Worm (Caenorhabditis elegans) whole organism, late embryonic: ENCODE data around the gene F42G8.8.

Experiments used
- C38D4.7 ChIP-seq: fragments of 200-800 bp; sonication (Bioruptor generic); optimal IDR thresholded peaks from 2 replicates; lab custom pipeline; 2018; ENCODE audit warnings: mild to moderate bottlenecking, missing genetic modification characterization, moderate library complexity, missing compliant biosample characterization
- F13H6.1 ChIP-seq: sonication (generic microtip); optimal IDR thresholded peaks from 2 replicates; lab custom pipeline; 2016; ENCODE audit warnings: missing genetic modification characterization, missing compliant biosample characterization
- ama-1 ChIP-seq: fragments of 150-350 bp; optimal IDR thresholded peaks from 2 replicates; lab custom pipeline; 2014
- ceh-2 ChIP-seq: sonication (generic microtip); optimal IDR thresholded peaks from 2 replicates; lab custom pipeline; 2016; ENCODE audit warnings: missing genotype, missing genetic modification characterization, missing compliant biosample characterization
- ceh-22 ChIP-seq: sonication (generic microtip); optimal IDR thresholded peaks from 2 replicates; lab custom pipeline; 2017; ENCODE audit warnings: missing biosample characterization, missing genetic modification characterization
- ceh-30 ChIP-seq: fragments of 150-350 bp; optimal IDR thresholded peaks from 2 replicates; lab custom pipeline; 2014; ENCODE audit warnings: missing biosample characterization, missing genetic modification characterization
- ceh-34 ChIP-seq: sonication (generic microtip); optimal IDR thresholded peaks from 2 replicates; lab custom pipeline; 2016; ENCODE audit warnings: mild to moderate bottlenecking, missing genetic modification characterization, missing compliant biosample characterization
- ceh-45 ChIP-seq: fragments of 200-800 bp; sonication (Bioruptor generic); IDR thresholded peaks from 2 replicates; pipeline ENCODE4 v1.3.6; 2022; ENCODE audit warnings: missing genetic modification reagents, missing genetic modification characterization, missing compliant biosample characterization
- ceh-48 ChIP-seq: sonication (generic microtip); optimal IDR thresholded peaks from 2 replicates; lab custom pipeline; 2016; ENCODE audit warnings: missing genetic modification characterization, inconsistent platforms, missing compliant biosample characterization
- ceh-6 ChIP-seq: fragments of 200-800 bp; sonication (Bioruptor generic); optimal IDR thresholded peaks from 2 replicates; lab custom pipeline; 2018; ENCODE audit warnings: mild to moderate bottlenecking, missing genetic modification characterization, missing compliant biosample characterization
- dmd-4 ChIP-seq: sonication (generic microtip); optimal IDR thresholded peaks from 2 replicates; lab custom pipeline; 2016; ENCODE audit warnings: borderline replicate concordance, missing genetic modification characterization, missing compliant biosample characterization
- elt-2 ChIP-seq: sonication (generic microtip); optimal IDR thresholded peaks from 2 replicates; lab custom pipeline; 2016; ENCODE audit warnings: missing genetic modification reagents, missing genetic modification characterization, missing compliant biosample characterization
- elt-4 ChIP-seq: sonication (generic microtip); optimal IDR thresholded peaks from 2 replicates; lab custom pipeline; 2016; ENCODE audit warnings: missing genetic modification characterization, missing compliant biosample characterization
- hlh-13 ChIP-seq: fragments of 200-800 bp; sonication (Bioruptor generic); optimal IDR thresholded peaks from 2 replicates; lab custom pipeline; 2018; ENCODE audit warnings: mild to moderate bottlenecking, missing genetic modification characterization, missing compliant biosample characterization
- hlh-30 ChIP-seq: sonication (generic microtip); optimal IDR thresholded peaks from 2 replicates; lab custom pipeline; 2017; ENCODE audit warnings: antibody characterized with exemption, missing genetic modification characterization, missing compliant biosample characterization; ENCODE audit not compliant: insufficient read depth
- hlh-6 ChIP-seq: sonication (generic microtip); optimal IDR thresholded peaks from 2 replicates; lab custom pipeline; 2016; ENCODE audit warnings: missing genotype, missing genetic modification characterization, missing compliant biosample characterization
- lim-6 ChIP-seq: sonication (generic microtip); optimal IDR thresholded peaks from 2 replicates; lab custom pipeline; 2016; ENCODE audit warnings: missing genetic modification characterization, missing compliant biosample characterization
- mec-3 ChIP-seq: sonication (generic microtip); optimal IDR thresholded peaks from 2 replicates; lab custom pipeline; 2016; ENCODE audit warnings: borderline replicate concordance, missing genetic modification characterization, missing compliant biosample characterization
- nfya-1 ChIP-seq: sonication (generic microtip); optimal IDR thresholded peaks from 2 replicates; lab custom pipeline; 2017; ENCODE audit warnings: missing genetic modification characterization, mild to moderate bottlenecking, missing compliant biosample characterization, antibody characterized with exemption, moderate library complexity
- nhr-11 ChIP-seq: fragments of 150-350 bp; optimal IDR thresholded peaks from 2 replicates; lab custom pipeline; 2014; ENCODE audit warnings: missing biosample characterization, missing genetic modification characterization
- nhr-232 ChIP-seq: sonication (generic microtip); optimal IDR thresholded peaks from 2 replicates; lab custom pipeline; 2016; ENCODE audit warnings: missing genetic modification characterization, missing compliant biosample characterization
- pag-3 ChIP-seq: sonication (generic microtip); optimal IDR thresholded peaks from 2 replicates; lab custom pipeline; 2016; ENCODE audit warnings: missing compliant biosample characterization, missing genetic modification characterization, borderline replicate concordance
- pax-1 ChIP-seq: fragments of 150-350 bp; optimal IDR thresholded peaks from 2 replicates; lab custom pipeline; 2014; ENCODE audit warnings: missing biosample characterization, missing genetic modification characterization
- pros-1 ChIP-seq: fragments of 150-350 bp; optimal IDR thresholded peaks from 2 replicates; lab custom pipeline; 2014; ENCODE audit warnings: missing biosample characterization, missing genetic modification reagents, missing genetic modification characterization
- ref-2 ChIP-seq: sonication (generic microtip); optimal IDR thresholded peaks from 2 replicates; lab custom pipeline; 2016; ENCODE audit warnings: missing genetic modification characterization, missing compliant biosample characterization
- tbx-2 ChIP-seq: sonication (generic microtip); optimal IDR thresholded peaks from 2 replicates; lab custom pipeline; 2016; ENCODE audit warnings: missing genetic modification characterization, missing compliant biosample characterization
- tbx-7 ChIP-seq: sonication (generic microtip); optimal IDR thresholded peaks from 2 replicates; lab custom pipeline; 2016; ENCODE audit warnings: missing genotype, missing genetic modification characterization, missing compliant biosample characterization
- unc-3 ChIP-seq, 2 experiments: fragments of 200-800 bp in 1 of 2; sonication (Bioruptor generic) in 1 of 2; sonication (generic microtip) in 1 of 2; conservative IDR thresholded peaks in 1 of 2; optimal IDR thresholded peaks in 1 of 2; 2 replicates each; pipeline versions ENCODE4 v1.3.6 to Lab custom; 2016 to 2022; ENCODE audit warnings: missing compliant biosample characterization in 2 of 2, missing genetic modification characterization in 2 of 2, missing genetic modification reagents in 1 of 2
- unc-42 ChIP-seq: sonication (generic microtip); optimal IDR thresholded peaks from 2 replicates; lab custom pipeline; 2016; ENCODE audit warnings: missing genotype, missing genetic modification characterization, missing compliant biosample characterization
- unc-86 ChIP-seq: sonication (generic microtip); optimal IDR thresholded peaks from 2 replicates; lab custom pipeline; 2016; ENCODE audit warnings: missing genetic modification characterization, missing compliant biosample characterization
- ztf-16 ChIP-seq: sonication (generic microtip); optimal IDR thresholded peaks from 2 replicates; lab custom pipeline; 2017; ENCODE audit warnings: missing genetic modification characterization, missing compliant biosample characterization

F42G8.8 gene

DNA sequence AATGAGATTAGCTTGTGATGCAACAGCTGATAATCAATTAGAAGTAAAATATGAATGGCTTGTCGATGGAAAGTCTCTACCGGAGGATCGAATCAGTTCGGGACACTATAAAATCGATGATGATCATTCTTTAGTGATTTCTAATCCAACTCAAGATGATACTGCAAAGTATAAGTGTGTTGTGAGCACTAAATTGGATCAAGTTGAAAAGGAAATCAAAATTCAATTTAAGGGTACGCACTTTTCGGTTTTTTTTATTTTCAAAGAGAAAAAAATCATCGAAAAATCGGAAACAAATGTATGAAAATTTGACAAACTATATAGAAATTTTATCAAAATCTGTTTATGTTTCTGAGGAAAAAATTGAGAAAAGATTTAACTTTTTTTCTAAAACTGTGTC, 42.4 kb upstream of the F42G8.8 start:
- TF ChIP-seq pros-1 (tag; lab: Kevin White, UChicago) (no peak), unc-86 (tag; lab: Kevin White, UChicago) (no peak), unc-42 (tag; lab: Kevin White, UChicago) (no peak)

DNA sequence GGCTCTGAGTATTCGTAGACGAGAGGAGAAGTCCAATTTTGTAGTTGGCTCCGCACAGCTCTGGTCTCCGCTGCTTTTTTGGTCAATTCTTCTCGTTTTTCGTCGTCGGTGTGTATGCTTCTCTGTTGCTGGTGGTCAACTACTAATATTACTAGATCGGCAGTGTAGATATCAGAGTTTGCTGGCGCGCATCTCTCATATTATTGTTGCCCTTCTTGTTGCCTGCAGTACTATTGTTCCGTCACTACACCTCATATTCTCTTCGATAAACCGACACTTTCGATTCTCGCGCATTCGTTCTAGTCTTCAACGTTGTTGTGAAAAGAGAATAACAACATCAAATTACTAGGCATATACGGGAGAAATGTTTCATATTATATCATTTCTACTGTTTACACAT, 38.7 kb upstream of the F42G8.8 start:
- TF ChIP-seq elt-4 (tag; lab: Kevin White, UChicago) = peak; percentile 13
- TF ChIP-seq C38D4.7 = no peak

DNA sequence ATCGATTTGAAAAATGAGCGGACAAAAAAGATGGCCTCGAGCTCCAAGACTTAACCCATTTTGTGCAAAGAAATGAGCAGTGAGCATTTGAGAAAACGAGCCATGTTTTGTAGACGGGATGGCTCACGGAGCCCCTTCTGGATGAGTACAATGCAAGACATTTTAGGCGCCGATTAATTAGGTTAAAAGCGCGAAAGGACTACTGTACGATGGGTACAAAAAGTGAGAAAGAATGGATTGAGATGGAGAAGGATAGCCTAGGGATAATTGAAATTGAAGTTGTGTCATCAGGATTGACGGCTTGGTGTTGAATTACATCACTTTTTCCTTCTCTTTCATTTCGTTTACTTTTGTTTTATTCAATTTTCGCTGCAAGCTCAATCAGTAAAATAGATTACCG, 38.1 kb upstream of the F42G8.8 start:
- TF ChIP-seq ceh-22 (tag; lab: Kevin White, UChicago) (no peak), unc-42 (tag; lab: Kevin White, UChicago) (peak; percentile 62), pros-1 (tag; lab: Kevin White, UChicago) (no peak), ceh-6 (GFP tag; lab: Kevin White, UChicago) (no peak), F13H6.1 (no peak), ceh-48 (tag; lab: Kevin White, UChicago) (no peak), elt-2 (tag; lab: Kevin White, UChicago) (no peak)

DNA sequence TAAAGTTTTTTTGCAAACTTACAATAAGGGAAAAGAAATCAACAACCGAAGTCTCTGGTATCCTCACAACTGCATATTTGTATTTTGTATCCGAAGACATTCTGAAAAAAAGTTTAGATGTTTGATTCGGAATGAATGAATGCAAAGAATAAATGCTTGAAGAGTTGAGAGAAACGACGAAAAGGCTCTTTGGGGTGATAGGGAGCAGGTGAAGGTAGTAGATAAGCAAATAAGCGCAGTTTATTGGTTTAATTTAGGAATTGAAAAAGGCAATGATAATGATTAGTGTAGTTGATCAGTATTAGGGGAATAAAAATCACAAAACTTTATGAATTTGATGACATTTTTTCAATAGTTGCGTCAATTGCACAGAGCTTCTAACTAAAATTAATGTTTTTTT, 32.3 kb upstream of the F42G8.8 start, which contains the start of gene nsy-7:
Gene nsy-7, minus strand, starts transcription at position 101 of the 400 bp plus-strand sequence.
- TF ChIP-seq F13H6.1 (no peak), nhr-232 (tag; lab: Kevin White, UChicago) (no peak), hlh-13 (GFP tag; lab: Kevin White, UChicago) (no peak), ceh-2 (tag; lab: Kevin White, UChicago) (no peak), pax-1 (no peak), tbx-7 (no peak), tbx-2 (tag; lab: Kevin White, UChicago) (no peak), ceh-34 (no peak), nfya-1 (tag; lab: Kevin White, UChicago) (no peak), ceh-45 (GFP tag; lab: Robert Waterston, UW) (no peak), mec-3 (tag; lab: Kevin White, UChicago) (no peak), ztf-16 (tag; lab: Kevin White, UChicago) (no peak)

DNA sequence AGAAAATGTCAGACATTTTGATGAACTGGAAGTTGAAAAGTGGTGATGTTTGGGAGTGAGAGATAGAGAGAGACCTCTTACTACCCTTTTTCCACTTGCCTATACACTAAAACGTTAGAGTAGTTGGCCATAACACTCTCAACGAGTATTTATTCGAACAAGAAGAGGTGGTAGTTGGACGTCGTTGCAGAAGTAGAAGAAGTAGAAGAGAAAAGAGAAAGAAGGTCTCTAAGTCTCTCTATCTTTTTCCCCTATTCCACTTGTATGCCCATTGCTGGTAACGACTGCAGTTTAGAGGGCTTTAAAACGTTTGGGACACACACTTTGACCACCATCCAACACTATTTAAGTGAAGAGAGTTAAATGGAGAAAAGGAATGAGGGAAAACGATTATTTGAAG, 27.4 kb upstream of the F42G8.8 start:
- TF ChIP-seq nhr-11 (tag; lab: Kevin White, UChicago) = no peak
- no peak for TF ChIP-seq ceh-30
- no peak for TF ChIP-seq ceh-6 (GFP tag; lab: Kevin White, UChicago)
- TF ChIP-seq ceh-34 = no peak
- no peak for TF ChIP-seq hlh-30 (tag; lab: Kevin White, UChicago)
- TF ChIP-seq dmd-4 (tag; lab: Kevin White, UChicago) = no peak
- TF ChIP-seq ceh-45 (GFP tag; lab: Robert Waterston, UW) = no peak
- TF ChIP-seq lim-6 = no peak
- TF ChIP-seq ref-2 = no peak
- TF ChIP-seq elt-4 (tag; lab: Kevin White, UChicago) = no peak
- no peak for TF ChIP-seq ceh-22 (tag; lab: Kevin White, UChicago)
- TF ChIP-seq pag-3 = no peak
- no peak for TF ChIP-seq elt-2 (tag; lab: Kevin White, UChicago)
- no peak for TF ChIP-seq hlh-6 (tag; lab: Kevin White, UChicago)
- TF ChIP-seq ama-1 = no peak
- TF ChIP-seq unc-3 (GFP tag; conservative IDR thresholded peaks at IDR 0.05; lab: Robert Waterston, UW) = no peak
- no peak for TF ChIP-seq unc-3 (tag; optimal IDR thresholded peaks at IDR 0.05; lab: Kevin White, UChicago)

DNA sequence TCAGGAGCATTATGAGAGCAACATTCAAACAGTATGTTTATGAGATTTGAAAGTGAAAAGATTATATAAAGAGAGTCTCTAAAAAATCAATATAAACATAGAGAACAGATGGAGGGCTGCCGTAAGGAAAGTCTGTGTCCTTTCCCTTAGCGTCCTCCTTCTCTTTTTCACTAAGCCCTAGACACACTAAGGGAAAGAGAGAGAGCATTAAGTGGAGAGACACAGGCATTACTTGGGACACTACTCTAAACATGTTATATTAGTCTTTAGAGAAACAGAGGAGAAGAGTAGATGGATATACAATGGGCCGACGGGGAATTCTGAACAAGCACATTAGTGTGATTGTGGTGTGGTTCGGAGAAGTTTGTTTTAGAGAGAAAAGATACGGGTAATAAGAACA, 22.5 kb upstream of the F42G8.8 start:
- TF ChIP-seq unc-42 (tag; lab: Kevin White, UChicago) (peak; percentile 7), nhr-232 (tag; lab: Kevin White, UChicago) (no peak)
